Worm (Caenorhabditis elegans) whole organism, L4 larva: ENCODE measurements around the gene H41C03.3.

Experiments used
- ces-1 ChIP-seq: fragments of 150-350 bp; sonication (generic microtip); optimal IDR thresholded peaks from 4 replicates; lab custom pipeline; 2014; ENCODE audit warnings: missing biosample characterization, missing genetic modification reagents, missing genetic modification characterization
- egl-27 ChIP-seq: sonication (generic microtip); optimal IDR thresholded peaks from 3 replicates; lab custom pipeline; 2017; ENCODE audit warnings: missing biosample characterization, missing genetic modification reagents, missing genetic modification characterization

DNA sequence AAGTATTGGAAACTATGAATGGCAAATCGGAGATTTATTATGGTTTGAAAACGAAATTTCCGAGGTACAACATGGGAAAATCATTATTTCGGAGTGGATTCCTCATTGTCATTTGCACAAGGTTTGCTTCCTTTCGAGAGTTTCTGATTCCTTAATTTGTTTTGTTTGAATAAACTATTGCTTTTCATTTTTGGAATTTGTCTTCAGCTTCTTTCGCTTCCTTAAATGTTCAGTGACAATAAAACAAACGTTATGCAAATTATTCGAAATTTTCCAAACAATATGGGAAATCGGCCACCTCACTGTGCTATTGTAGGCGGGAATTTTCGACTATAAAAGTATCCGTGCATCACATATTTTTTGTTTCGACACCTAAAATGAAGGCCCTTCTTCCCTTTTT is 3.7 kb upstream of the H41C03.3 start, which contains the start of gene nep-25:
- TF ChIP-seq ces-1 (no peak), egl-27 (no peak)
